Worm (Caenorhabditis elegans) whole organism, midembryonic: ENCODE measurements around the gene K02E7.4.
"Not testable (repeated sequence)": the region's sequence is repeated elsewhere in the genome, so short reads cannot be mapped to it uniquely, and the experiment has no call there.

Source experiments
- klf-2 ChIP-seq: fragments of 200-800 bp; sonication (Bioruptor generic); conservative IDR thresholded peaks from 2 replicates; pipeline ENCODE4 v1.3.6; 2022; ENCODE audit warnings: missing genetic modification reagents, missing genetic modification characterization, missing compliant biosample characterization
- ref-1 ChIP-seq: fragments of 200-800 bp; sonication (Bioruptor generic); conservative IDR thresholded peaks from 2 replicates; pipeline ENCODE4 v1.3.6; 2022; ENCODE audit warnings: missing genetic modification reagents, missing genetic modification characterization, missing compliant biosample characterization
- ztf-23 ChIP-seq: fragments of 200-800 bp; sonication (Bioruptor generic); IDR thresholded peaks from 2 replicates; pipeline ENCODE4 v1.3.6; 2022; ENCODE audit warnings: missing genetic modification reagents, missing genetic modification characterization, missing compliant biosample characterization
- ztf-29 ChIP-seq: fragments of 200-800 bp; sonication (Bioruptor generic); IDR thresholded peaks from 2 replicates; pipeline ENCODE4 v1.3.6; 2022; ENCODE audit warnings: missing genetic modification reagents, missing genetic modification characterization, missing compliant biosample characterization

- not testable (repeated sequence) for TF ChIP-seq ref-1; ztf-23 (GFP tag; lab: Robert Waterston, UW); klf-2 (GFP tag; lab: Robert Waterston, UW); ztf-29
Measured at ce11 chrII:1054724-1055123, 17.5 kb upstream of the K02E7.4 start, which contains the start of gene K02E7.7.
